Worm (Caenorhabditis elegans): ENCODE results near the gene nhr-185.

- no peak for TF ChIP-seq lin-15B (tag; optimal IDR thresholded peaks at IDR 0.05)
- no peak for TF ChIP-seq nhr-28 (tag; optimal IDR thresholded peaks at IDR 0.05)
- TF ChIP-seq dmd-6 (GFP tag; IDR thresholded peaks at IDR 0.05), result no peak
- TF ChIP-seq unc-39 (tag; optimal IDR thresholded peaks at IDR 0.05), result no peak
- TF ChIP-seq Y5F2A.4 (GFP tag; optimal IDR thresholded peaks at IDR 0.05), result no peak
- TF ChIP-seq tra-1 (GFP tag; IDR thresholded peaks at IDR 0.05), result no peak
- no peak for TF ChIP-seq mdl-1 (tag; optimal IDR thresholded peaks at IDR 0.05)
- TF ChIP-seq ama-1 (optimal IDR thresholded peaks at IDR 0.05), result no peak
Measured at ce11 chrV:3892361-3892904, 45.3 kb upstream of the nhr-185 start, which contains the start of gene C17E7.4.
